Fruit fly (Drosophila melanogaster) whole organism, prepupa: ENCODE measurements around the gene CG12725.

Source experiments
- Blimp-1 ChIP-seq: fragments of 200-800 bp; sonication (Bioruptor generic); optimal IDR thresholded peaks from 3 replicates; lab custom pipeline; 2017; ENCODE audit warnings: missing biosample characterization, missing genetic modification characterization, mild to moderate bottlenecking, moderate library complexity, missing genetic modification reagents
- CG10631 ChIP-seq: fragments of 200-800 bp; sonication (Bioruptor generic); optimal IDR thresholded peaks from 2 replicates; lab custom pipeline; 2016; ENCODE audit warnings: missing biosample characterization, missing genetic modification characterization
- CG11294 ChIP-seq: fragments of 200-800 bp; sonication (Bioruptor generic); IDR thresholded peaks from 2 replicates; pipeline ENCODE4 v1.3.6; 2022; ENCODE audit warnings: missing biosample characterization, missing genetic modification characterization
- CG11902 ChIP-seq: fragments of 200-800 bp; sonication (Bioruptor generic); optimal IDR thresholded peaks from 3 replicates; lab custom pipeline; 2016; ENCODE audit warnings: missing biosample characterization, missing genetic modification characterization
- CG1621 ChIP-seq: fragments of 200-800 bp; sonication (Bioruptor generic); optimal IDR thresholded peaks from 3 replicates; lab custom pipeline; 2018; ENCODE audit warnings: missing biosample characterization, mild to moderate bottlenecking, missing genetic modification characterization
- CG16779 ChIP-seq: fragments of 200-800 bp; sonication (Bioruptor generic); optimal IDR thresholded peaks from 3 replicates; lab custom pipeline; 2017; ENCODE audit warnings: missing biosample characterization, mild to moderate bottlenecking, missing genetic modification characterization
- CG31627 ChIP-seq: fragments of 200-800 bp; sonication (Bioruptor generic); optimal IDR thresholded peaks from 3 replicates; lab custom pipeline; 2016; ENCODE audit warnings: missing biosample characterization, missing genetic modification characterization
- CG34406 ChIP-seq: fragments of 200-800 bp; sonication (Bioruptor generic); optimal IDR thresholded peaks from 3 replicates; lab custom pipeline; 2016; ENCODE audit warnings: missing biosample characterization, missing genetic modification characterization
- CG4318 ChIP-seq: fragments of 200-800 bp; sonication (Bioruptor generic); optimal IDR thresholded peaks from 3 replicates; lab custom pipeline; 2017; ENCODE audit warnings: missing biosample characterization, mild to moderate bottlenecking, missing genetic modification characterization
- CG6163 ChIP-seq: fragments of 200-800 bp; sonication (Bioruptor generic); IDR thresholded peaks from 3 replicates; pipeline ENCODE4 v1.3.6; 2022; ENCODE audit warnings: missing biosample characterization, missing genetic modification characterization
- CG6808 ChIP-seq: fragments of 200-800 bp; sonication (Bioruptor generic); optimal IDR thresholded peaks from 3 replicates; lab custom pipeline; 2017; ENCODE audit warnings: missing biosample characterization, missing genetic modification characterization, mild to moderate bottlenecking, moderate library complexity, missing genetic modification reagents
- CG6854 ChIP-seq: fragments of 200-800 bp; sonication (Bioruptor generic); optimal IDR thresholded peaks from 2 replicates; lab custom pipeline; 2017; ENCODE audit warnings: missing biosample characterization, mild to moderate bottlenecking, missing genetic modification characterization
- CG7368 ChIP-seq: fragments of 200-800 bp; sonication (Bioruptor generic); optimal IDR thresholded peaks from 3 replicates; lab custom pipeline; 2016; ENCODE audit warnings: missing biosample characterization, missing genetic modification characterization
- CG8119 ChIP-seq: fragments of 200-800 bp; sonication (Bioruptor generic); IDR thresholded peaks from 3 replicates; pipeline ENCODE4 v1.3.6; 2022; ENCODE audit warnings: missing biosample characterization, missing genetic modification characterization
- CG8632 ChIP-seq: fragments of 200-800 bp; sonication (Bioruptor generic); optimal IDR thresholded peaks from 3 replicates; lab custom pipeline; 2016; ENCODE audit warnings: missing biosample characterization, missing genetic modification characterization
- CG9139 ChIP-seq: fragments of 200-800 bp; sonication (Bioruptor generic); optimal IDR thresholded peaks from 3 replicates; lab custom pipeline; 2017; ENCODE audit warnings: missing biosample characterization, mild to moderate bottlenecking, missing genetic modification characterization
- Eip93F ChIP-seq: fragments of 200-800 bp; sonication (Bioruptor generic); optimal IDR thresholded peaks from 2 replicates; lab custom pipeline; 2016; ENCODE audit warnings: missing biosample characterization, mild to moderate bottlenecking, missing genetic modification characterization
- Ets21C ChIP-seq: fragments of 200-800 bp; sonication (Bioruptor generic); optimal IDR thresholded peaks from 3 replicates; lab custom pipeline; 2016; ENCODE audit warnings: missing biosample characterization, missing genetic modification characterization
- Gug ChIP-seq: fragments of 200-800 bp; sonication (Bioruptor generic); IDR thresholded peaks from 2 replicates; pipeline ENCODE4 v1.3.6; 2022; ENCODE audit warnings: missing biosample characterization, missing genetic modification characterization
- Hr38 ChIP-seq: sonication (Bioruptor generic); optimal IDR thresholded peaks from 2 replicates; lab custom pipeline; 2016; ENCODE audit warnings: missing biosample characterization, missing genetic modification characterization
- Hr39 ChIP-seq: fragments of 200-800 bp; sonication (Bioruptor generic); optimal IDR thresholded peaks from 2 replicates; lab custom pipeline; 2016; ENCODE audit warnings: missing biosample characterization, missing genetic modification characterization
- Hr4 ChIP-seq: fragments of 200-800 bp; sonication (Bioruptor generic); optimal IDR thresholded peaks from 3 replicates; lab custom pipeline; 2016; ENCODE audit warnings: missing biosample characterization, missing genetic modification characterization
- Lpt ChIP-seq: fragments of 200-800 bp; sonication (Bioruptor generic); optimal IDR thresholded peaks from 3 replicates; lab custom pipeline; 2016; ENCODE audit warnings: missing biosample characterization, missing genetic modification characterization
- Met ChIP-seq: fragments of 200-800 bp; sonication (Bioruptor generic); optimal IDR thresholded peaks from 3 replicates; lab custom pipeline; 2016; ENCODE audit warnings: missing biosample characterization, missing genetic modification characterization
- OdsH ChIP-seq: fragments of 200-800 bp; sonication (Bioruptor generic); optimal IDR thresholded peaks from 3 replicates; lab custom pipeline; 2016; ENCODE audit warnings: missing biosample characterization, missing genetic modification characterization
- Sox102F ChIP-seq: fragments of 200-800 bp; sonication (Bioruptor generic); optimal IDR thresholded peaks from 2 replicates; lab custom pipeline; 2016; ENCODE audit warnings: missing biosample characterization, mild to moderate bottlenecking, missing genetic modification characterization
- Sox14 ChIP-seq: fragments of 200-800 bp; sonication (Bioruptor generic); optimal IDR thresholded peaks from 3 replicates; lab custom pipeline; 2016; ENCODE audit warnings: missing biosample characterization, missing genetic modification characterization
- Sox15 ChIP-seq: fragments of 200-800 bp; sonication (Bioruptor generic); optimal IDR thresholded peaks from 3 replicates; lab custom pipeline; 2016; ENCODE audit warnings: missing biosample characterization, missing genetic modification characterization
- acj6 ChIP-seq: fragments of 200-800 bp; sonication (Bioruptor generic); optimal IDR thresholded peaks from 3 replicates; lab custom pipeline; 2016; ENCODE audit warnings: missing biosample characterization, missing genetic modification characterization
- cyc ChIP-seq: fragments of 200-800 bp; sonication (Bioruptor generic); optimal IDR thresholded peaks from 3 replicates; lab custom pipeline; 2016; ENCODE audit warnings: missing biosample characterization, missing genetic modification characterization
- dac ChIP-seq: fragments of 200-800 bp; sonication (Bioruptor generic); optimal IDR thresholded peaks from 2 replicates; lab custom pipeline; 2017; ENCODE audit warnings: missing biosample characterization, mild to moderate bottlenecking, missing genetic modification characterization
- eg ChIP-seq: fragments of 200-800 bp; sonication (Bioruptor generic); IDR thresholded peaks from 3 replicates; pipeline ENCODE4 v1.3.6; 2022; ENCODE audit warnings: missing biosample characterization, missing genetic modification characterization
- esn ChIP-seq: fragments of 200-800 bp; sonication (Bioruptor generic); optimal IDR thresholded peaks from 2 replicates; lab custom pipeline; 2016; ENCODE audit warnings: missing biosample characterization, mild to moderate bottlenecking, missing genetic modification characterization, moderate library complexity
- fd85E ChIP-seq: fragments of 200-800 bp; sonication (Bioruptor generic); optimal IDR thresholded peaks from 3 replicates; lab custom pipeline; 2016; ENCODE audit warnings: missing biosample characterization, missing genetic modification characterization
- lz ChIP-seq: fragments of 200-800 bp; sonication (Bioruptor generic); optimal IDR thresholded peaks from 3 replicates; lab custom pipeline; 2016; ENCODE audit warnings: missing biosample characterization, missing genetic modification characterization
- net ChIP-seq: fragments of 200-800 bp; sonication (Bioruptor generic); optimal IDR thresholded peaks from 3 replicates; lab custom pipeline; 2016; ENCODE audit warnings: missing biosample characterization, missing genetic modification characterization
- pdm3 ChIP-seq: fragments of 200-800 bp; sonication (Bioruptor generic); optimal IDR thresholded peaks from 3 replicates; lab custom pipeline; 2016; ENCODE audit warnings: missing biosample characterization, missing genetic modification characterization
- salr ChIP-seq, 2 experiments: fragments of 200-800 bp; sonication (Bioruptor generic); optimal IDR thresholded peaks; 3 replicates each; lab custom pipeline; 2016 to 2018; ENCODE audit warnings: missing biosample characterization in 2 of 2, missing genetic modification characterization in 2 of 2, mild to moderate bottlenecking in 1 of 2
- spab ChIP-seq: fragments of 200-800 bp; sonication (Bioruptor generic); optimal IDR thresholded peaks from 2 replicates; lab custom pipeline; 2017; ENCODE audit warnings: missing biosample characterization, mild to moderate bottlenecking, missing genetic modification characterization, missing genetic modification reagents
- ss ChIP-seq, 2 experiments: fragments of 200-800 bp; sonication (Bioruptor generic); optimal IDR thresholded peaks; 2 replicates in 1 of 2; 3 replicates in 1 of 2; lab custom pipeline; 2017 to 2018; ENCODE audit warnings: mild to moderate bottlenecking in 2 of 2, missing biosample characterization in 2 of 2, missing genetic modification characterization in 2 of 2, moderate library complexity in 1 of 2
- svp ChIP-seq: fragments of 200-800 bp; sonication (Bioruptor generic); peaks from one replicate; lab custom pipeline; 2016; ENCODE audit warnings: missing biosample characterization, missing genetic modification characterization
- topi ChIP-seq: fragments of 200-800 bp; sonication (Bioruptor generic); optimal IDR thresholded peaks from 3 replicates; lab custom pipeline; 2016; ENCODE audit warnings: missing biosample characterization, missing genetic modification characterization

CG12725 gene

DNA sequence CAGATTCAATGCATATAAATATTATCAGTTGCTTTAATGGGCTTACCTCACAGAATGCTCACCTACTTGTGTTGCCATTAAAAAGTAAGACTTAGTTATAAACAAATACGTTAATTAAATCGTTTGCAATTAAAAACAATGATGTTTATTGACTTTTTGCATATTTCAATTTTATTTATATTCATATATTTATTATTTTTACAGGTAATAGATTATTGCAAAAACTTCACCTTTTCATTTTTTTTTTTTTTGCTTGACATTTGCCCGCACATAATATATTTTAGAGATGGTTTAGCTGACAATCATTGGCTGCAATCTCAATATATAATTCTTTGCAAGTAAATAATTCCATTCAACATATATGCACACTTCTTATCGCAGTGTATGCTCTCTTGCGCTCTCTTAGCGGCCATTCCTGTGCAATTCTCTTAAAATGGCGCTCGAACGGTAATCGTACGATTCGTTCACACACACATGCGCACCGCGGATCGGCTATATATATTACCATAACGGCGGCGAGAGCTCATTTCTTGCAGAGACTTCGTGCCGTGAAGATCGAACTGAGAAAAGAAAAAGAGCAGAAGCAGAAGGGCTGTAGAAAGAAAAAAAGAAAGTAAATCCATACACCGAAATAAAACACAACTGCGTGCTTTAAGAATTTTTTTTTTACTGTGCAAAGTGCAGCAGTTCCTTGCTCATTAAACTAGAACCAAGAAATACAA lies 6.1 kb downstream of the CG12725 start, which contains the start of gene Bcat (continued):
- TF ChIP-seq spab (GFP tag; lab: Kevin White, UChicago) (peak; percentile 43), Sox15 (GFP tag; lab: Kevin White, UChicago) (peak; percentile 72), Sox14 (GFP tag; lab: Kevin White, UChicago) (peak; percentile 60), CG31627 (GFP tag; lab: Kevin White, UChicago) (peak; percentile 60), net (peak; percentile 68), fd85E (GFP tag; lab: Kevin White, UChicago) (no peak), CG9139 (GFP tag; lab: Kevin White, UChicago) (no peak), Eip93F (GFP tag; lab: Kevin White, UChicago) (no peak), CG6163 (0 out of 3 replicates have a peak, but pooled peaks have one; percentile 49), acj6 (GFP tag; lab: Kevin White, UChicago) (peak; percentile 66), CG11902 (GFP tag; lab: Kevin White, UChicago) (peak; percentile 46), lz (GFP tag; lab: Kevin White, UChicago) (peak; percentile 66), Hr39 (peak; percentile 67), esn (GFP tag; lab: Kevin White, UChicago) (peak; percentile 84), topi (peak; percentile 66), Gug (GFP tag; lab: Robert Waterston, UW) (no peak), pdm3 (GFP tag; lab: Kevin White, UChicago) (peak; percentile 64), CG7368 (GFP tag; lab: Kevin White, UChicago) (peak; percentile 46), salr (GFP tag; optimal IDR thresholded peaks at IDR 0.05; lab: Kevin White, UChicago) (peak in 1 of 2 experiments; percentile 70), CG6808 (peak; percentile 45), Blimp-1 (GFP tag; lab: Kevin White, UChicago) (peak; percentile 57), CG4318 (peak; percentile 74), CG34406 (GFP tag; lab: Kevin White, UChicago) (peak; percentile 80), OdsH (GFP tag; lab: Kevin White, UChicago) (peak; percentile 62), svp (GFP tag; lab: Kevin White, UChicago) (peak; percentile 87), CG16779 (tag; lab: Kevin White, UChicago) (peak; percentile 52), CG10631 (peak; percentile 67), Sox102F (peak; percentile 69), Met (GFP tag; lab: Kevin White, UChicago) (peak; percentile 72), Hr38 (no peak), CG1621 (peak; percentile 14), cyc (GFP tag; lab: Kevin White, UChicago) (peak; percentile 60), ss (GFP tag; optimal IDR thresholded peaks at IDR 0.05; lab: Kevin White, UChicago) (peak; percentile 34 to 35), CG8119 (GFP tag; lab: Robert Waterston, UW) (peak; percentile 38; the same call in 2 of the 3 replicates), CG11294 (GFP tag; lab: Robert Waterston, UW) (peak; percentile 22; the same call in 1 of the 2 replicates), dac (GFP tag; lab: Kevin White, UChicago) (peak; percentile 42), Hr4 (GFP tag; lab: Kevin White, UChicago) (peak; percentile 65), CG8632 (GFP tag; lab: Kevin White, UChicago) (peak; percentile 66), Ets21C (peak; percentile 47), CG6854 (GFP tag; lab: Kevin White, UChicago) (peak; percentile 81), eg (GFP tag; lab: Robert Waterston, UW) (peak; percentile 53; the same call in 2 of the 3 replicates), Lpt (no peak)
